Worm (Caenorhabditis elegans): Measurements from ENCODE around the gene srxa-7.

The srxa-7 gene

DNA sequence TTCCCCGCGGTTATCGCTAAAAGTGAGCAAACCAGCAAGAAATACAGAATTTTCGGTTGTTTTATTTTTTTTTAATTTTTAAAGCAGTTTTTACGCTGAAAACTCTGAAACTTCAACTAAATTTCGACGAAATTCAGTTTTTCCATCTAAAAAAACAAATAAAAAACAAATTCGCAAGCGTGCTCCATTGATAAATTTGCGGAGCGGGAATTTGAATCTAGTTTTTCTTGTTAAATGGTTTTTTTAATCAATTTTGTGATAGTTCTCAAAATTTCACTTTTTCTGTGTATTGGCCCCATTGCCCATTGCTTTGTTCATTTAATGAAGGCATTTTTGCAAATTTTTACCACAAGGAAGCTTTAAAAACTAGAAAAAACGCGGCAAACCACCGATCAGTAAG is 49.4 kb downstream of the srxa-7 start:
- peak; percentile 90 for TF ChIP-seq lin-38 (GFP tag; IDR thresholded peaks at IDR 0.05)
- no peak for TF ChIP-seq ZK546.5 (tag; optimal IDR thresholded peaks at IDR 0.05)

DNA sequence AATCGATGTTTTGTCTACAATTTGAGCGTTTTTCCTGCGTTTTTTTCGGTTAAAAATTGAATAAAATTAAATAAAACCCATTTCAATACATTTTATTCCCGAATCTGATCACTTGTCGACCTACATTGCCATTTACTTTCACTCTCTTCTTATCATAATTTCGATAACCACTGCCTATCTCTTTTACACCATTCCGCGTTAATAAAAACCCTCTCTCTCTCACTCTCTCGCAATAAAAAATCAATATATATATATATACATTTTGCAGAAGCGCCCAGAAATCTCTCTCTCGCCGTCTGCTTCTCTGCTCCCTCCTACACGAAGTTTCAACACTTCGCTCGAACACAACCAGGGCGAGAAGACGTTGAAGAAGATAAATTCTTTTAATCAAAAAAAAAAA is 49.9 kb downstream of the srxa-7 start, which contains the start of gene pptr-1:
Gene pptr-1 (plus strand): TSS at position 269 of the 400 bp plus-strand sequence.
- TF ChIP-seq saeg-2 (GFP tag; IDR thresholded peaks at IDR 0.05): no peak
- TF ChIP-seq dpl-1 (GFP tag; optimal IDR thresholded peaks at IDR 0.05): peak; percentile 3
- TF ChIP-seq tag-97 (GFP tag; IDR thresholded peaks at IDR 0.05): no peak
- no peak for TF ChIP-seq jun-1 (tag; optimal IDR thresholded peaks at IDR 0.05)
- TF ChIP-seq dmd-6 (GFP tag; IDR thresholded peaks at IDR 0.05): peak; percentile 61; the same call in 1 of the 2 replicates
- TF ChIP-seq ceh-62 (tag; optimal IDR thresholded peaks at IDR 0.05): no peak
- TF ChIP-seq ceh-82 (tag; optimal IDR thresholded peaks at IDR 0.05): no peak
- no peak for TF ChIP-seq T20F7.1 (GFP tag; optimal IDR thresholded peaks at IDR 0.05)
- no peak for TF ChIP-seq nhr-48 (tag; optimal IDR thresholded peaks at IDR 0.05)
- peak; percentile 40 for TF ChIP-seq dve-1 (tag; optimal IDR thresholded peaks at IDR 0.05; ENCODE audit: insufficient read depth)
- no peak for TF ChIP-seq T26A8.4 (GFP tag; IDR thresholded peaks at IDR 0.05)
- no peak for TF ChIP-seq ctbp-1 (GFP tag; IDR thresholded peaks at IDR 0.05)
- TF ChIP-seq ZK337.2 (GFP tag; IDR thresholded peaks at IDR 0.05): no peak
- TF ChIP-seq dmd-8 (GFP tag; IDR thresholded peaks at IDR 0.05): no peak
- peak; percentile 30 for TF ChIP-seq mes-2 (tag; optimal IDR thresholded peaks at IDR 0.05; ENCODE audit: poor library complexity, severe bottlenecking)
- TF ChIP-seq F26F4.8 (GFP tag; conservative IDR thresholded peaks at IDR 0.05): no peak
- TF ChIP-seq ztf-7 (tag; optimal IDR thresholded peaks at IDR 0.05): no peak
- no peak for TF ChIP-seq nhr-41 (GFP tag; IDR thresholded peaks at IDR 0.05)
- no peak for TF ChIP-seq Y105C5A.15 (GFP tag; IDR thresholded peaks at IDR 0.05)
- TF ChIP-seq daf-12 (tag; optimal IDR thresholded peaks at IDR 0.05): no peak
- no peak for TF ChIP-seq ces-1 (GFP tag; optimal IDR thresholded peaks at IDR 0.05)
- no peak for TF ChIP-seq ceh-32 (tag; optimal IDR thresholded peaks at IDR 0.05; ENCODE audit: poor library complexity)
- no peak for TF ChIP-seq duxl-1 (tag; optimal IDR thresholded peaks at IDR 0.05; ENCODE audit: poor library complexity)
- no peak for TF ChIP-seq snpc-1.2 (GFP tag; IDR thresholded peaks at IDR 0.05)
- 0 out of 2 replicates have a peak, but pooled peaks have one; percentile 15 for TF ChIP-seq hmg-1.1 (GFP tag; IDR thresholded peaks at IDR 0.05)
- TF ChIP-seq F10B5.3 (tag; optimal IDR thresholded peaks at IDR 0.05): no peak
- 0 out of 2 replicates have a peak, but pooled peaks have one; percentile 34 for TF ChIP-seq pha-4 (GFP tag; IDR thresholded peaks at IDR 0.05)
- TF ChIP-seq pha-4 (tag; optimal IDR thresholded peaks at IDR 0.05): no peak
- no peak for TF ChIP-seq nhr-42 (GFP tag; IDR thresholded peaks at IDR 0.05)
- peak; percentile 42 for TF ChIP-seq mep-1 (tag; optimal IDR thresholded peaks at IDR 0.05)
- peak in 1 of 2 experiments; percentile 28 for TF ChIP-seq mdl-1 (tag; optimal IDR thresholded peaks at IDR 0.05)
- TF ChIP-seq lsy-2 (tag; optimal IDR thresholded peaks at IDR 0.05): no peak
- peak; percentile 30; the same call in 1 of the 2 replicates for TF ChIP-seq php-3 (GFP tag; IDR thresholded peaks at IDR 0.05)
- no peak for TF ChIP-seq fkh-10 (GFP tag; optimal IDR thresholded peaks at IDR 0.05)
- peak; percentile 48 for TF ChIP-seq pqm-1 (tag; optimal IDR thresholded peaks at IDR 0.05)
- TF ChIP-seq Y5F2A.4 (GFP tag; optimal IDR thresholded peaks at IDR 0.05): no peak
- TF ChIP-seq nhr-6 (tag; optimal IDR thresholded peaks at IDR 0.05): no peak
- TF ChIP-seq lir-3 (tag; optimal IDR thresholded peaks at IDR 0.05): no peak
- no peak for TF ChIP-seq nhr-76 (tag; optimal IDR thresholded peaks at IDR 0.05)
- TF ChIP-seq nhr-28 (tag; optimal IDR thresholded peaks at IDR 0.05): peak; percentile 55
- no peak for TF ChIP-seq arid-1 (GFP tag; conservative IDR thresholded peaks at IDR 0.05)
- no peak for TF ChIP-seq spr-3 (GFP tag; optimal IDR thresholded peaks at IDR 0.05)
- no peak for TF ChIP-seq nhr-237 (tag; optimal IDR thresholded peaks at IDR 0.05)
- no peak for TF ChIP-seq unc-62 (GFP tag; optimal IDR thresholded peaks at IDR 0.05 in 1 of 2)
- TF ChIP-seq unc-62 (tag; optimal IDR thresholded peaks at IDR 0.05): no peak
- TF ChIP-seq ZK546.5 (tag; optimal IDR thresholded peaks at IDR 0.05): no peak
- TF ChIP-seq daf-16 (GFP tag; optimal IDR thresholded peaks at IDR 0.05): no peak
- peak; percentile 63 for TF ChIP-seq daf-16 (tag; optimal IDR thresholded peaks at IDR 0.05)
- no peak for TF ChIP-seq snpc-4 (tag; optimal IDR thresholded peaks at IDR 0.05)
- TF ChIP-seq aha-1 (tag): no peak
